Worm (Caenorhabditis elegans) whole organism, L1 larva: ENCODE results near the gene Y116A8C.467.

Experiments used
- C04F5.9 ChIP-seq: sonication (generic microtip); optimal IDR thresholded peaks from 2 replicates; lab custom pipeline; 2016; ENCODE audit warnings: missing genetic modification characterization, missing compliant biosample characterization
- F16B12.6 ChIP-seq: fragments of 150-350 bp; optimal IDR thresholded peaks from 2 replicates; lab custom pipeline; 2014; ENCODE audit warnings: missing biosample characterization, missing genetic modification characterization
- Y116A8C.19 ChIP-seq: sonication (generic microtip); optimal IDR thresholded peaks from 2 replicates; lab custom pipeline; 2016; ENCODE audit warnings: missing compliant biosample characterization, missing genetic modification characterization, borderline replicate concordance
- aha-1 ChIP-seq: fragments of 150-350 bp; optimal IDR thresholded peaks from 2 replicates; lab custom pipeline; 2014; ENCODE audit warnings: missing biosample characterization, missing genetic modification characterization
- alr-1 ChIP-seq: fragments of 200-800 bp; sonication (Bioruptor generic); optimal IDR thresholded peaks from 2 replicates; lab custom pipeline; 2018; ENCODE audit warnings: borderline replicate concordance, mild to moderate bottlenecking, missing genetic modification characterization, missing compliant biosample characterization
- aly-2 ChIP-seq: fragments of 150-350 bp; optimal IDR thresholded peaks from 2 replicates; lab custom pipeline; 2014; ENCODE audit warnings: missing biosample characterization, missing genetic modification characterization
- ama-1 ChIP-seq: fragments of 150-350 bp; optimal IDR thresholded peaks from 2 replicates; lab custom pipeline; 2014
- blmp-1 ChIP-seq: fragments of 150-350 bp; optimal IDR thresholded peaks from 2 replicates; lab custom pipeline; 2014; ENCODE audit warnings: missing biosample characterization, missing genetic modification characterization
- ceh-63 ChIP-seq: fragments of 200-800 bp; sonication (Bioruptor generic); optimal IDR thresholded peaks from 2 replicates; lab custom pipeline; 2018; ENCODE audit warnings: mild to moderate bottlenecking, missing genetic modification characterization, missing compliant biosample characterization
- ceh-8 ChIP-seq: fragments of 200-800 bp; sonication (Bioruptor generic); optimal IDR thresholded peaks from 2 replicates; lab custom pipeline; 2018; ENCODE audit warnings: mild to moderate bottlenecking, missing genetic modification characterization, moderate library complexity, missing compliant biosample characterization
- ceh-90 ChIP-seq: sonication (generic microtip); optimal IDR thresholded peaks from 2 replicates; lab custom pipeline; 2016; ENCODE audit warnings: missing genetic modification characterization, missing compliant biosample characterization
- dpl-1 ChIP-seq, 3 experiments: fragments of 150-350 bp in 2 of 3; sonication (generic microtip) in 1 of 3; optimal IDR thresholded peaks; 2 replicates each; lab custom pipeline; 2014 to 2017; ENCODE audit warnings: missing biosample characterization in 3 of 3, missing genetic modification characterization in 3 of 3, missing genetic modification reagents in 3 of 3
- efl-1 ChIP-seq, 4 experiments: fragments of 150-350 bp; optimal IDR thresholded peaks in 3 of 4; peaks in 1 of 4; 1 replicate in 1 of 4; 2 replicates in 3 of 4; lab custom pipeline; 2014; ENCODE audit warnings: missing biosample characterization in 2 of 4, missing genetic modification characterization in 2 of 4, missing genetic modification reagents in 2 of 4
- efl-3 ChIP-seq: fragments of 200-800 bp; sonication (Bioruptor generic); optimal IDR thresholded peaks from 2 replicates; lab custom pipeline; 2018; ENCODE audit warnings: mild to moderate bottlenecking, missing genetic modification characterization, missing compliant biosample characterization
- egl-13 ChIP-seq: sonication (generic microtip); optimal IDR thresholded peaks from 2 replicates; lab custom pipeline; 2016; ENCODE audit warnings: missing genotype, missing genetic modification reagents, missing genetic modification characterization, missing compliant biosample characterization
- egl-27 ChIP-seq, 2 experiments: fragments of 150-350 bp in 1 of 2; sonication (generic microtip); optimal IDR thresholded peaks; 3 replicates each; lab custom pipeline; 2017 to 2018; ENCODE audit warnings: missing biosample characterization in 2 of 2, missing genetic modification characterization in 2 of 2, missing genetic modification reagents in 2 of 2
- elt-2 ChIP-seq: sonication (generic microtip); optimal IDR thresholded peaks from 2 replicates; lab custom pipeline; 2016; ENCODE audit warnings: missing genetic modification characterization, mild to moderate bottlenecking, inconsistent platforms, missing compliant biosample characterization, missing genetic modification reagents
- elt-3 ChIP-seq, 6 experiments: fragments of 150-350 bp in 1 of 6; sonication (generic microtip); optimal IDR thresholded peaks; 2 replicates each; lab custom pipeline; 2017 to 2018; ENCODE audit warnings: missing biosample characterization in 6 of 6, missing genetic modification characterization in 6 of 6, inconsistent platforms in 1 of 6
- ets-5 ChIP-seq: fragments of 200-800 bp; sonication (Bioruptor generic); IDR thresholded peaks from 2 replicates; pipeline ENCODE4 v1.3.6; 2022; ENCODE audit warnings: missing genetic modification characterization, missing compliant biosample characterization
- grh-1 ChIP-seq: fragments of 200-800 bp; sonication (Bioruptor generic); IDR thresholded peaks from 2 replicates; pipeline ENCODE4 v1.3.6; 2022; ENCODE audit warnings: missing genetic modification reagents, missing genetic modification characterization, missing compliant biosample characterization
- hlh-17 ChIP-seq: fragments of 200-800 bp; sonication (Bioruptor generic); optimal IDR thresholded peaks from 2 replicates; lab custom pipeline; 2018; ENCODE audit warnings: missing genetic modification characterization, mild to moderate bottlenecking, missing compliant biosample characterization, moderate library complexity, borderline replicate concordance
- hlh-4 ChIP-seq: sonication (generic microtip); optimal IDR thresholded peaks from 2 replicates; lab custom pipeline; 2016; ENCODE audit warnings: mild to moderate bottlenecking, missing genetic modification characterization, missing compliant biosample characterization
- irx-1 ChIP-seq: sonication (generic microtip); optimal IDR thresholded peaks from 2 replicates; lab custom pipeline; 2016; ENCODE audit warnings: missing genetic modification characterization, missing compliant biosample characterization
- isw-1 ChIP-seq: fragments of 200-800 bp; sonication (Bioruptor generic); IDR thresholded peaks from 2 replicates; pipeline ENCODE4 v1.3.6; 2022; ENCODE audit warnings: missing genetic modification characterization, missing compliant biosample characterization
- lin-13 ChIP-seq: fragments of 150-350 bp; optimal IDR thresholded peaks from 2 replicates; lab custom pipeline; 2014; ENCODE audit warnings: missing biosample characterization, missing genetic modification reagents, missing genetic modification characterization
- lin-14 ChIP-seq: fragments of 200-800 bp; sonication (Bioruptor generic); optimal IDR thresholded peaks from 2 replicates; lab custom pipeline; 2018; ENCODE audit warnings: mild to moderate bottlenecking, missing genetic modification characterization, moderate library complexity, missing compliant biosample characterization
- lin-35 ChIP-seq, 2 experiments: fragments of 150-350 bp; optimal IDR thresholded peaks; 2 replicates each; lab custom pipeline; 2014; ENCODE audit warnings: missing biosample characterization in 2 of 2, missing genetic modification characterization in 2 of 2, missing genetic modification reagents in 2 of 2
- mab-9 ChIP-seq: fragments of 200-800 bp; sonication (Bioruptor generic); IDR thresholded peaks from 2 replicates; pipeline ENCODE4 v1.3.6; 2022; ENCODE audit warnings: missing genetic modification reagents, missing genetic modification characterization, missing compliant biosample characterization
- mep-1 ChIP-seq: fragments of 150-350 bp; optimal IDR thresholded peaks from 2 replicates; lab custom pipeline; 2014; ENCODE audit warnings: missing biosample characterization, missing genetic modification characterization
- nhr-12 ChIP-seq: sonication (generic microtip); optimal IDR thresholded peaks from 2 replicates; lab custom pipeline; 2017; ENCODE audit warnings: missing biosample characterization, missing genetic modification characterization
- nhr-28 ChIP-seq: fragments of 150-350 bp; optimal IDR thresholded peaks from 2 replicates; lab custom pipeline; 2014; ENCODE audit warnings: missing biosample characterization, missing genetic modification characterization
- nhr-47 ChIP-seq: sonication (generic microtip); optimal IDR thresholded peaks from 2 replicates; lab custom pipeline; 2016; ENCODE audit warnings: mild to moderate bottlenecking, missing genetic modification characterization, moderate library complexity, missing compliant biosample characterization
- nhr-71 ChIP-seq: sonication (generic microtip); optimal IDR thresholded peaks from 2 replicates; lab custom pipeline; 2016; ENCODE audit warnings: mild to moderate bottlenecking, missing genetic modification characterization, moderate library complexity, missing compliant biosample characterization
- nhr-76 ChIP-seq: sonication (generic microtip); optimal IDR thresholded peaks from 2 replicates; lab custom pipeline; 2017; ENCODE audit warnings: missing biosample characterization, missing genetic modification characterization
- nhr-84 ChIP-seq: sonication (generic microtip); optimal IDR thresholded peaks from 2 replicates; lab custom pipeline; 2017; ENCODE audit warnings: missing biosample characterization, missing genetic modification characterization
- nhr-85 ChIP-seq: sonication (generic microtip); peaks from one replicate; lab custom pipeline; 2016; ENCODE audit warnings: missing genetic modification characterization, inconsistent platforms, missing compliant biosample characterization
- nhr-90 ChIP-seq: sonication (generic microtip); optimal IDR thresholded peaks from 2 replicates; lab custom pipeline; 2016; ENCODE audit warnings: mild to moderate bottlenecking, missing genetic modification characterization, missing compliant biosample characterization; ENCODE audit not compliant: poor library complexity
- pag-3 ChIP-seq: sonication (generic microtip); optimal IDR thresholded peaks from 2 replicates; lab custom pipeline; 2017; ENCODE audit warnings: missing genetic modification characterization, mild to moderate bottlenecking, missing compliant biosample characterization, antibody characterized with exemption, borderline replicate concordance; ENCODE audit not compliant: insufficient read depth
- snu-23 ChIP-seq: sonication (generic microtip); optimal IDR thresholded peaks from 2 replicates; lab custom pipeline; 2016; ENCODE audit warnings: missing genetic modification characterization, missing compliant biosample characterization
- sptf-1 ChIP-seq: fragments of 150-350 bp; optimal IDR thresholded peaks from 2 replicates; lab custom pipeline; 2014; ENCODE audit warnings: missing biosample characterization, missing genetic modification characterization
- swsn-7 ChIP-seq: sonication (generic microtip); optimal IDR thresholded peaks from 2 replicates; lab custom pipeline; 2016; ENCODE audit warnings: missing genetic modification characterization, missing compliant biosample characterization
- tbx-2 ChIP-seq: sonication (generic microtip); optimal IDR thresholded peaks from 2 replicates; lab custom pipeline; 2016; ENCODE audit warnings: missing genetic modification characterization, missing compliant biosample characterization
- tlp-1 ChIP-seq: fragments of 150-350 bp; optimal IDR thresholded peaks from 2 replicates; lab custom pipeline; 2014; ENCODE audit warnings: missing biosample characterization, missing genetic modification characterization
- unc-130 ChIP-seq: fragments of 150-350 bp; optimal IDR thresholded peaks from 2 replicates; lab custom pipeline; 2017; ENCODE audit warnings: missing biosample characterization, missing genetic modification characterization, inconsistent platforms
- unc-30 ChIP-seq: sonication (generic microtip); optimal IDR thresholded peaks from 2 replicates; lab custom pipeline; 2017; ENCODE audit warnings: missing biosample characterization, missing genetic modification characterization
- unc-62 ChIP-seq: fragments of 150-350 bp; optimal IDR thresholded peaks from 2 replicates; lab custom pipeline; 2014; ENCODE audit warnings: missing biosample characterization, missing genetic modification reagents, missing genetic modification characterization
- unc-86 ChIP-seq: sonication (generic microtip); optimal IDR thresholded peaks from 2 replicates; lab custom pipeline; 2016; ENCODE audit warnings: missing genetic modification characterization, missing compliant biosample characterization
- vab-15 ChIP-seq: sonication (generic microtip); optimal IDR thresholded peaks from 2 replicates; lab custom pipeline; 2017; ENCODE audit warnings: missing genotype, mild to moderate bottlenecking, missing genetic modification characterization, missing compliant biosample characterization
- xbp-1 ChIP-seq: sonication (generic microtip); optimal IDR thresholded peaks from 2 replicates; lab custom pipeline; 2016; ENCODE audit warnings: missing genetic modification characterization, missing compliant biosample characterization
- zag-1 ChIP-seq: fragments of 150-350 bp; optimal IDR thresholded peaks from 2 replicates; lab custom pipeline; 2014; ENCODE audit warnings: missing biosample characterization, missing genetic modification characterization
- zip-4 ChIP-seq: fragments of 200-800 bp; sonication (Bioruptor generic); optimal IDR thresholded peaks from 2 replicates; lab custom pipeline; 2018; ENCODE audit warnings: mild to moderate bottlenecking, missing genetic modification characterization, moderate library complexity, missing compliant biosample characterization
- ztf-11 ChIP-seq, 2 experiments: sonication (generic microtip); optimal IDR thresholded peaks; 2 replicates each; lab custom pipeline; 2016 to 2017; ENCODE audit warnings: missing genetic modification characterization in 2 of 2, missing biosample characterization in 1 of 2, missing compliant biosample characterization in 1 of 2
- ztf-4 ChIP-seq: fragments of 150-350 bp; optimal IDR thresholded peaks from 2 replicates; lab custom pipeline; 2014; ENCODE audit warnings: missing biosample characterization, missing genetic modification characterization

The Y116A8C.467 gene

ce11 chrIV:17084317-17084716 is 20.7 kb upstream of the Y116A8C.467 start (continued):
- peak in 2 of 3 experiments; percentile 20 to 30 for TF ChIP-seq dpl-1 (GFP tag; optimal IDR thresholded peaks at IDR 0.05; lab: Kevin White, UChicago)
- TF ChIP-seq mep-1, result no peak
- TF ChIP-seq lin-14 (GFP tag; lab: Kevin White, UChicago), result no peak
- TF ChIP-seq efl-3, result no peak
- TF ChIP-seq alr-1 (tag; lab: Kevin White, UChicago), result no peak
- TF ChIP-seq tbx-2, result no peak
- TF ChIP-seq ceh-8 (GFP tag; lab: Kevin White, UChicago), result no peak
- TF ChIP-seq tlp-1 (tag; lab: Kevin White, UChicago), result no peak
- TF ChIP-seq elt-3 (tag; optimal IDR thresholded peaks at IDR 0.05; lab: Kevin White, UChicago), result no peak
- peak; percentile 5 to 25 for TF ChIP-seq lin-35 (GFP tag; optimal IDR thresholded peaks at IDR 0.05; lab: Kevin White, UChicago)
- TF ChIP-seq C04F5.9 (tag; lab: Kevin White, UChicago), result no peak
- peak; percentile 12 for TF ChIP-seq xbp-1 (tag; lab: Kevin White, UChicago)
- no peak for TF ChIP-seq F16B12.6 (tag; lab: Kevin White, UChicago)
- no peak for TF ChIP-seq unc-30 (tag; lab: Kevin White, UChicago)
- no peak for TF ChIP-seq grh-1
- no peak for TF ChIP-seq nhr-84 (tag; lab: Kevin White, UChicago)
- TF ChIP-seq nhr-90 (tag; lab: Kevin White, UChicago), result no peak
- peak; percentile 22 to 36 for TF ChIP-seq efl-1 (optimal IDR thresholded peaks at IDR 0.05; lab: Kevin White, UChicago)
- peak; percentile 33 to 92 for TF ChIP-seq efl-1 (GFP tag; optimal IDR thresholded peaks at IDR 0.05 in 1 of 2; lab: Kevin White, UChicago)
- TF ChIP-seq sptf-1 (tag; lab: Kevin White, UChicago), result no peak
- peak; percentile 44 for TF ChIP-seq snu-23 (GFP tag; lab: Kevin White, UChicago)
- TF ChIP-seq unc-62, result no peak
- TF ChIP-seq ceh-63, result no peak
- TF ChIP-seq elt-2 (tag; lab: Kevin White, UChicago), result no peak
- TF ChIP-seq nhr-28 (tag; lab: Kevin White, UChicago), result no peak
- TF ChIP-seq ama-1 (lab: Kevin White, UChicago), result no peak
- no peak for TF ChIP-seq hlh-4 (tag; lab: Kevin White, UChicago)
- no peak for TF ChIP-seq nhr-76 (tag; lab: Kevin White, UChicago)
- TF ChIP-seq lin-13 (GFP tag; lab: Kevin White, UChicago), result no peak
- no peak for TF ChIP-seq ztf-11 (tag; optimal IDR thresholded peaks at IDR 0.05; lab: Kevin White, UChicago)
- TF ChIP-seq swsn-7 (tag; lab: Kevin White, UChicago), result peak; percentile 5
- TF ChIP-seq aha-1 (tag; lab: Kevin White, UChicago), result no peak
- no peak for TF ChIP-seq egl-13 (tag; lab: Kevin White, UChicago)
- no peak for TF ChIP-seq ceh-90 (tag; lab: Kevin White, UChicago)
- TF ChIP-seq aly-2 (tag; lab: Kevin White, UChicago), result no peak
- TF ChIP-seq zip-4 (GFP tag; lab: Kevin White, UChicago), result no peak
- TF ChIP-seq ets-5 (GFP tag; lab: Robert Waterston, UW), result no peak
- no peak for TF ChIP-seq nhr-12
- TF ChIP-seq vab-15, result no peak
- no peak for TF ChIP-seq zag-1 (tag; lab: Kevin White, UChicago)
- TF ChIP-seq blmp-1 (tag; lab: Kevin White, UChicago), result no peak
- TF ChIP-seq mab-9 (GFP tag; lab: Robert Waterston, UW), result no peak
- TF ChIP-seq pag-3 (tag; lab: Kevin White, UChicago), result no peak
- no peak for TF ChIP-seq isw-1 (GFP tag; lab: Robert Waterston, UW)
- TF ChIP-seq unc-86, result no peak
- TF ChIP-seq unc-130, result no peak
- peak; percentile 38 for TF ChIP-seq nhr-47 (tag; lab: Kevin White, UChicago)
- no peak for TF ChIP-seq Y116A8C.19 (tag; lab: Kevin White, UChicago)
- no peak for TF ChIP-seq ztf-4 (tag; lab: Kevin White, UChicago)
- no peak for TF ChIP-seq hlh-17 (GFP tag; lab: Kevin White, UChicago)
- TF ChIP-seq egl-27 (tag; optimal IDR thresholded peaks at IDR 0.05; lab: Kevin White, UChicago), result no peak
- TF ChIP-seq irx-1, result no peak
- peak; percentile 35 for TF ChIP-seq nhr-71 (tag; lab: Kevin White, UChicago)
- no peak for TF ChIP-seq nhr-85 (tag; lab: Kevin White, UChicago)
